Worm (Caenorhabditis elegans) whole organism, L4 larva: ENCODE measurements around the gene ifp-1.

Experiments
- D1046.2 ChIP-seq: fragments of 200-800 bp; sonication (Bioruptor generic); IDR thresholded peaks from 2 replicates; pipeline ENCODE4 v1.3.6; 2022; ENCODE audit warnings: missing genetic modification characterization, missing compliant biosample characterization
- aha-1 ChIP-seq: fragments of 150-350 bp; peaks from one replicate; lab custom pipeline; 2014; ENCODE audit warnings: missing biosample characterization, missing genetic modification characterization
- fos-1 ChIP-seq: fragments of 150-350 bp; optimal IDR thresholded peaks from 2 replicates; lab custom pipeline; 2014; ENCODE audit warnings: missing biosample characterization, missing genetic modification characterization
- hmg-1.1 ChIP-seq: fragments of 200-800 bp; sonication (Bioruptor generic); IDR thresholded peaks from 2 replicates; pipeline ENCODE4 v1.3.6; 2022; ENCODE audit warnings: missing genetic modification reagents, missing genetic modification characterization, missing compliant biosample characterization
- lin-15B ChIP-seq: fragments of 150-350 bp; sonication (generic microtip); optimal IDR thresholded peaks from 3 replicates; lab custom pipeline; 2014; ENCODE audit warnings: missing biosample characterization, missing genetic modification characterization
- madf-9 ChIP-seq: fragments of 200-800 bp; sonication (Bioruptor generic); conservative IDR thresholded peaks from 2 replicates; pipeline ENCODE4 v1.3.6; 2022; ENCODE audit warnings: missing genetic modification reagents, missing genetic modification characterization, missing compliant biosample characterization
- mdt-29 ChIP-seq: fragments of 200-800 bp; sonication (Bioruptor generic); IDR thresholded peaks from 2 replicates; pipeline ENCODE4 v1.3.6; 2022; ENCODE audit warnings: missing genetic modification reagents, missing genetic modification characterization, missing compliant biosample characterization
- nhr-111 ChIP-seq: fragments of 200-800 bp; sonication (Bioruptor generic); optimal IDR thresholded peaks from 2 replicates; lab custom pipeline; 2018; ENCODE audit warnings: mild to moderate bottlenecking, missing genetic modification characterization, missing compliant biosample characterization
- nhr-28 ChIP-seq: fragments of 150-350 bp; optimal IDR thresholded peaks from 2 replicates; lab custom pipeline; 2014; ENCODE audit warnings: missing biosample characterization, missing genetic modification characterization
- pha-4 ChIP-seq, 2 experiments: fragments of 150-350 bp in 1 of 2; fragments of 200-800 bp in 1 of 2; sonication (Bioruptor generic) in 1 of 2; IDR thresholded peaks in 1 of 2; optimal IDR thresholded peaks in 1 of 2; 2 replicates each; pipeline versions ENCODE4 v1.3.6 to Lab custom; 2014 to 2022; ENCODE audit warnings: missing genetic modification characterization in 2 of 2, missing genetic modification reagents in 2 of 2, missing biosample characterization in 1 of 2, missing compliant biosample characterization in 1 of 2
- pqm-1 ChIP-seq: sonication (generic microtip); optimal IDR thresholded peaks from 2 replicates; lab custom pipeline; 2017; ENCODE audit warnings: missing biosample characterization, missing genetic modification characterization
- snpc-4 ChIP-seq: fragments of 150-350 bp; optimal IDR thresholded peaks from 2 replicates; lab custom pipeline; 2014; ENCODE audit warnings: missing biosample characterization, missing genetic modification characterization
- zag-1 ChIP-seq: fragments of 150-350 bp; optimal IDR thresholded peaks from 2 replicates; lab custom pipeline; 2014; ENCODE audit warnings: missing biosample characterization, missing genetic modification characterization
- ztf-11 ChIP-seq: fragments of 150-350 bp; optimal IDR thresholded peaks from 2 replicates; lab custom pipeline; 2014; ENCODE audit warnings: missing biosample characterization, missing genetic modification characterization

ce11 chrX:9634925-9635324 lies 45.0 kb downstream of the ifp-1 start, which contains the start of gene F34H10.3:
- TF ChIP-seq D1046.2 (GFP tag; lab: Robert Waterston, UW), result no peak
- no peak for TF ChIP-seq nhr-28 (tag; lab: Kevin White, UChicago)
- TF ChIP-seq nhr-111, result no peak
- TF ChIP-seq ztf-11 (tag; lab: Kevin White, UChicago), result no peak
- no peak for TF ChIP-seq fos-1 (tag; lab: Kevin White, UChicago)
- no peak for TF ChIP-seq lin-15B (tag; lab: Kevin White, UChicago)
- TF ChIP-seq pqm-1 (tag; lab: Kevin White, UChicago), result no peak
- TF ChIP-seq snpc-4 (tag; lab: Kevin White, UChicago), result no peak
- TF ChIP-seq pha-4 (GFP tag; IDR thresholded peaks at IDR 0.05; lab: Robert Waterston, UW), result no peak
- no peak for TF ChIP-seq pha-4 (tag; optimal IDR thresholded peaks at IDR 0.05; lab: Kevin White, UChicago)
- no peak for TF ChIP-seq zag-1 (tag; lab: Kevin White, UChicago)
- no peak for TF ChIP-seq mdt-29 (GFP tag; lab: Robert Waterston, UW)
- TF ChIP-seq aha-1 (tag; lab: Kevin White, UChicago), result peak; percentile 11
- TF ChIP-seq hmg-1.1 (GFP tag; lab: Robert Waterston, UW), result no peak
- no peak for TF ChIP-seq madf-9 (GFP tag; lab: Robert Waterston, UW)
